Fruit fly (Drosophila melanogaster): ENCODE data around the gene eIF1A.
A peak's percentile ranks its signal among the peaks of the same experiment; 100 is the strongest.

Gene eIF1A

dm6 chr3R:18252578-18252977 is 21.9 kb upstream of the eIF1A start, which contains the start of gene CG12320 (continued):
- TF ChIP-seq CG1603 (tag; optimal IDR thresholded peaks at IDR 0.05): no peak
- TF ChIP-seq CG4282 (GFP tag; optimal IDR thresholded peaks at IDR 0.05): no peak
- peak; percentile 68 for TF ChIP-seq Dref (GFP tag; IDR thresholded peaks at IDR 0.05)
- no peak for TF ChIP-seq CG8359 (GFP tag; optimal IDR thresholded peaks at IDR 0.05; ENCODE audit: borderline replicate concordance)
- TF ChIP-seq CG9609 (GFP tag; optimal IDR thresholded peaks at IDR 0.05): no peak
- no peak for TF ChIP-seq CG6654 (GFP tag; optimal IDR thresholded peaks at IDR 0.05)
- TF ChIP-seq CG9817 (tag; optimal IDR thresholded peaks at IDR 0.05): no peak
- TF ChIP-seq Nf-YC (tag; optimal IDR thresholded peaks at IDR 0.05): no peak
- no peak for TF ChIP-seq pum (GFP tag; optimal IDR thresholded peaks at IDR 0.05)
- TF ChIP-seq HmgZ (tag; optimal IDR thresholded peaks at IDR 0.05): peak; percentile 2
- TF ChIP-seq CG8944 (GFP tag; optimal IDR thresholded peaks at IDR 0.05): no peak
- TF ChIP-seq CG3995 (GFP tag; optimal IDR thresholded peaks at IDR 0.05): no peak
- TF ChIP-seq schlank (tag; optimal IDR thresholded peaks at IDR 0.05): no peak
- TF ChIP-seq CG4617 (GFP tag; optimal IDR thresholded peaks at IDR 0.05; ENCODE audit: borderline replicate concordance): peak; percentile 59
- TF ChIP-seq CG11695 (GFP tag; IDR thresholded peaks at IDR 0.05): no peak
- no peak for TF ChIP-seq Dll (GFP tag; IDR thresholded peaks at IDR 0.05; ENCODE audit: partially characterized antibody)
- no peak for TF ChIP-seq Optix (GFP tag; IDR thresholded peaks at IDR 0.05)
- TF ChIP-seq crp (GFP tag; optimal IDR thresholded peaks at IDR 0.05): no peak
- no peak for TF ChIP-seq Dip2 (GFP tag; IDR thresholded peaks at IDR 0.05)
- no peak for TF ChIP-seq CG7963 (GFP tag; IDR thresholded peaks at IDR 0.05; ENCODE audit: partially characterized antibody)
- TF ChIP-seq CG10267 (tag; optimal IDR thresholded peaks at IDR 0.05): peak; percentile 15
- no peak for TF ChIP-seq Sox100B (GFP tag; optimal IDR thresholded peaks at IDR 0.05)
- TF ChIP-seq Lhr (GFP tag; optimal IDR thresholded peaks at IDR 0.05): no peak
- no peak for TF ChIP-seq CG18011 (GFP tag; optimal IDR thresholded peaks at IDR 0.05)
- no peak for TF ChIP-seq CG13424 (tag; optimal IDR thresholded peaks at IDR 0.05)
- no peak for TF ChIP-seq Vsx1 (GFP tag; optimal IDR thresholded peaks at IDR 0.05)
- no peak for TF ChIP-seq Taf1 (GFP tag; IDR thresholded peaks at IDR 0.05)
- TF ChIP-seq lab (GFP tag; optimal IDR thresholded peaks at IDR 0.05): no peak
- peak; percentile 5 for TF ChIP-seq Fer1 (GFP tag; optimal IDR thresholded peaks at IDR 0.05)
- no peak for TF ChIP-seq danr (GFP tag; IDR thresholded peaks at IDR 0.05)
- peak; percentile 43 for TF ChIP-seq BEAF-32 (GFP tag; optimal IDR thresholded peaks at IDR 0.05)
- no peak for TF ChIP-seq CG4730 (GFP tag; IDR thresholded peaks at IDR 0.05)
- no peak for TF ChIP-seq dmrt11E (tag; optimal IDR thresholded peaks at IDR 0.05)
- TF ChIP-seq trem (tag; optimal IDR thresholded peaks at IDR 0.05): peak; percentile 77
- TF ChIP-seq CG17328 (GFP tag; IDR thresholded peaks at IDR 0.05): 0 out of 2 replicates have a peak, but pooled peaks have one; percentile 8
- no peak for TF ChIP-seq CG8089 (GFP tag; optimal IDR thresholded peaks at IDR 0.05)
- no peak for TF ChIP-seq zen (tag; optimal IDR thresholded peaks at IDR 0.05)
- no peak for TF ChIP-seq CG18599 (GFP tag; optimal IDR thresholded peaks at IDR 0.05)
- TF ChIP-seq YL-1 (GFP tag; optimal IDR thresholded peaks at IDR 0.05): peak; percentile 57
- TF ChIP-seq CG6765 (GFP tag; optimal IDR thresholded peaks at IDR 0.05): no peak

dm6 chr3R:18255281-18255680 is 19.2 kb upstream of the eIF1A start, which contains the start of the genes Ada2a, Polr2D, Tgs1 and moi:
Gene Ada2a (minus strand): TSS chr3R:18255487.
Gene Polr2D (minus strand): TSS chr3R:18255487.
Gene Tgs1 (plus strand): TSS chr3R:18255530.
Gene moi (plus strand): TSS chr3R:18255530.
- TF ChIP-seq D19A (tag; optimal IDR thresholded peaks at IDR 0.05): no peak
- TF ChIP-seq CG10565 (GFP tag; optimal IDR thresholded peaks at IDR 0.05): no peak
- no peak for TF ChIP-seq CG18476 (GFP tag; optimal IDR thresholded peaks at IDR 0.05)
- TF ChIP-seq nau (GFP tag; optimal IDR thresholded peaks at IDR 0.05): no peak
- no peak for TF ChIP-seq esg (GFP tag; conservative IDR thresholded peaks at IDR 0.05)
- TF ChIP-seq Lim3 (GFP tag; IDR thresholded peaks at IDR 0.05): no peak
- TF ChIP-seq Doc3 (GFP tag; IDR thresholded peaks at IDR 0.05; ENCODE audit: partially characterized antibody): peak; percentile 76
- peak; percentile 80 for TF ChIP-seq ftz-f1 (GFP tag; optimal IDR thresholded peaks at IDR 0.05)
- TF ChIP-seq dm (GFP tag; optimal IDR thresholded peaks at IDR 0.05): peak; percentile 55
- TF ChIP-seq tna (GFP tag; IDR thresholded peaks at IDR 0.05; ENCODE audit: partially characterized antibody): peak; percentile 47; the same call in 1 of the 2 replicates
- peak; percentile 64 for TF ChIP-seq sna (GFP tag; IDR thresholded peaks at IDR 0.05; ENCODE audit: partially characterized antibody)
- TF ChIP-seq btn (GFP tag; optimal IDR thresholded peaks at IDR 0.05): no peak
- TF ChIP-seq CHES-1-like (GFP tag; optimal IDR thresholded peaks at IDR 0.05): peak; percentile 63
